Worm (Caenorhabditis elegans): ENCODE data around the gene gpcp-1.

DNA sequence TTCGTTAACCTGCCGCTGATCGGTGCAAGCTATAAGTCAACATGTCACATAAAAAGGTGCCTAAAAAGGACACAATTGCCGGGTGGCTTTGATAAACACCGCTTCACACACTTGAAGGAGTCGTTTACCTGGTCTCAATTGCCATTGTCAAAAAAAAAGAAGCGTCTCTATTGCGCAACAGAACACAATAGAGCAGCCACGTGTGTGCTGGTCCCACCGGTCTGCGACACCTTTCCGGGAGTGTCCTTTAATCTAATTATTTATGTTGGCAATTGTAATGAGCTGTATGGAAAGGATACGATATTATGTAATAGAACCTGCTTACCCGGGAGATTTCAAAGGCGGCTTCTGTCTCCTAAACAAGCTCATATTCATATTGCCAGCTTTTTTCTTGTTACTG is 48.7 kb downstream of the gpcp-1 start:
- TF ChIP-seq attf-4 (tag; optimal IDR thresholded peaks at IDR 0.05) (no peak), ama-1 (optimal IDR thresholded peaks at IDR 0.05) (no peak)

Data from whole organism, L4 larva.